Worm (Caenorhabditis elegans): ENCODE measurements around the gene C17G10.7.

DNA sequence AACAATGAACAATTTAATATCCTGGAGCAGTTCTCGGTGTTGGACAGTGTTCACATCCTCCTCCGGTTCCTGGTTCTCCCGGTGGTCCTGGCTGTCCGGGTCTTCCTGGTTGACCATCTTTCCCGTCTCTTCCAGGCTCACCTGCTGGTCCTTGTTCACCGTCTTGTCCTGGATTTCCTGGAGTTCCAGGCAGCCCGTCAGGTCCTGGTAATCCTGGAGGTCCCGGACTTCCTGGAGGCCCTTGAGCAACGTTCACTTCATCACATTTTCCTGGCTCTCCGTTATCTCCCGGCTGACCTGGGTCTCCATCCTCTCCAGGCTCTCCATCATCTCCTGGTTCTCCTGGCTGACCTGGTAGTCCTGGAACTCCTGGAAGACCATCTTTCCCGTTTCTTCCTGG is 43.8 kb upstream of the C17G10.7 start:
- TF ChIP-seq nhr-237 (tag; optimal IDR thresholded peaks at IDR 0.05), result no peak
- TF ChIP-seq nhr-77 (tag; optimal IDR thresholded peaks at IDR 0.05), result no peak
- TF ChIP-seq nhr-11 (tag; optimal IDR thresholded peaks at IDR 0.05), result no peak

Data from whole organism, L2 larva.